Worm (Caenorhabditis elegans) whole organism, L2 larva: ENCODE data around the gene srx-41.

ENCODE experiments used
- Y55F3AM.14 ChIP-seq: fragments of 200-800 bp; sonication (Bioruptor generic); optimal IDR thresholded peaks from 2 replicates; lab custom pipeline; 2018; ENCODE audit warnings: mild to moderate bottlenecking, missing genetic modification characterization, missing compliant biosample characterization
- ZK546.5 ChIP-seq: sonication (generic microtip); optimal IDR thresholded peaks from 2 replicates; lab custom pipeline; 2017; ENCODE audit warnings: missing biosample characterization, missing genetic modification characterization
- ceh-82 ChIP-seq: fragments of 150-350 bp; optimal IDR thresholded peaks from 2 replicates; lab custom pipeline; 2014; ENCODE audit warnings: missing biosample characterization, missing genetic modification characterization
- nhr-12 ChIP-seq: fragments of 150-350 bp; optimal IDR thresholded peaks from 2 replicates; lab custom pipeline; 2014; ENCODE audit warnings: missing biosample characterization, missing genetic modification characterization
- nhr-21 ChIP-seq: fragments of 150-350 bp; optimal IDR thresholded peaks from 2 replicates; lab custom pipeline; 2014; ENCODE audit warnings: missing biosample characterization, missing genetic modification characterization
- snpc-4 ChIP-seq: fragments of 150-350 bp; optimal IDR thresholded peaks from 2 replicates; lab custom pipeline; 2014; ENCODE audit warnings: missing biosample characterization, missing genetic modification characterization
- unc-62 ChIP-seq: fragments of 150-350 bp; optimal IDR thresholded peaks from 2 replicates; lab custom pipeline; 2014; ENCODE audit warnings: missing biosample characterization, missing genetic modification reagents, missing genetic modification characterization

DNA sequence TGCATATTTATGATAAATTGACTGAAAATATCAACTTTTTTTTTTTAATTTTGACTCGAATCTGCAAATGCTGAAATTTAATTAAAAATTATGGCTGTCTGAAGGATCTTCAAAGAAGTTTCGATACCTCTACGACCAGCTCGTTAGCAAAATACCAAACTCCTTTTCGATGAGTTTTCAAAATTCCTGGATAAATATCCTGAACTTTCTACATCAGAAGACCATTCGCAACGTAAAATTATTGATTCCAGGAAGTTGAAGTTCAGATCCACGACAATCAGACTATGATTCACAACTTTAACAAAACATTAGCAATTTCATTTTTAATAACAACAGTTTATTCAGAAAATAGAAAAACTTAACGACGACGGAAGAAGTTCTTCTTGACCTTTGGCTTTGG lies 52.0 kb downstream of the srx-41 start:
- TF ChIP-seq nhr-21 (tag; lab: Kevin White, UChicago) (no peak), snpc-4 (tag; lab: Kevin White, UChicago) (no peak), nhr-12 (no peak), unc-62 (GFP tag; lab: Kevin White, UChicago) (no peak), ceh-82 (tag; lab: Kevin White, UChicago) (no peak), ZK546.5 (tag; lab: Kevin White, UChicago) (no peak), Y55F3AM.14 (GFP tag; lab: Kevin White, UChicago) (no peak)
